Fruit fly (Drosophila melanogaster): ENCODE measurements around the gene loaf.

Gene loaf

DNA sequence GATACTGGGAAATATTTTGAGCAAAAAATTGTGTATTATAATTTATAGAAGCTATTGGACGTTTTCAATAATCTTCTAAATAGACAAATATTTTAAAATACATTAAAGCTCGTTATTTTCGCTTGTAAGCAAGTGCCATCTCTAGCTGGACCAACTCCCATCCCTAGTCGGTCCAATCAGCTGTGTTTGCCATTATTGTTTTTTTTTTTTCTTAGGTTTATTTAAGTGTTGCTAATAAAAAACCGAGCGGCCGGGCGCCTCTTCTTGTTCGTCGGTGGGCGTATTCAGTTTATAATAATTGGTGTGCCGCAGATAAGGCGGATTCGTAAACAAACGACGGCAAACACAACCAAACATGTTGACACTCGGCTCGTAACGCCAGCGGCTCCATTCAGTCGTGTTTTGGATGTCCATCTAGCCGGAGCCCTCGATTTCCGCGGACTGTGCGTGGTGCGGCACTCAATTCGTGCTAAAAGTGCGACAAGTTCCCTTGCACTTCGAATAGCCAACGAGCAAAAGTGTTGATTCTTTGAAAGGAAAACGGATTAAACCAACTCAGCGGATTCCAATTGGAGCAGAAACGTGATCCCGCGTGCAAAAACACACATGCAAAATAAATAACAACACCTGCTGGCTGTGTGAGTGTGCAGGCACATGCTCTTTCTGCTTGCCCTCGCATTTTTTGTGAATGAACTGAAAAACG lies 82.0 kb downstream of the loaf start, which contains the start of gene Sugb:
Gene Sugb (plus strand): TSS at position 162 of the 703 bp plus-strand sequence.
- no peak for TF ChIP-seq CG8478 (optimal IDR thresholded peaks at IDR 0.05)
- no peak for TF ChIP-seq CTCF (optimal IDR thresholded peaks at IDR 0.05)
